Worm (Caenorhabditis elegans): ENCODE measurements around the gene B0001.3.
"Not testable (repeated sequence)": the region's sequence is repeated elsewhere in the genome, so short reads cannot be mapped to it uniquely, and the experiment has no call there.

DNA sequence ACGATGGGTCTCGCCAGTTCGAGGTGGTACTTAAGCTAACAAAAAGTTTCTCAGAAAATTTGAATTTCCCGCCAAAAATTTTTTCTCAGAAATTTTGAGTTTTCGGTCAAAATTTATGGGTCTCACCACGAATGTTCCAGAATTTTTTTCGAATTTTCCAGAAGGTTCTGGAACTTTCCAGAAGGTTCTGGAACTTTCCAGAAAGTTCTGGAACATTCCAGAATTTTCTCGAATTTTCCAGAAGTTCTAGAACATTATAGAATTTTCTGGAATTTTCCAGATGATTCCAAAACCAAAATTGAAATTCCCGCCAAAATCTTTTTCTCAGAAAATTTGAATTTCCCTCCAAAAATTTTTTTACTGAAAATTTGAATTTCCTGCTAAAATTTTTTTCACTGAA is 10.3 kb upstream of the B0001.3 start:
- not testable (repeated sequence) for TF ChIP-seq B0310.2 (tag; optimal IDR thresholded peaks at IDR 0.05); ama-1 (optimal IDR thresholded peaks at IDR 0.05); ets-7 (tag; optimal IDR thresholded peaks at IDR 0.05); ceh-36 (tag; optimal IDR thresholded peaks at IDR 0.05)

Measured in whole organism, early embryonic.